Fruit fly (Drosophila melanogaster) whole organism, pupa: ENCODE data around the gene b6.

Source experiments
- CG13204 ChIP-seq: fragments of 200-800 bp; sonication (Bioruptor generic); optimal IDR thresholded peaks from 2 replicates; lab custom pipeline; 2018; ENCODE audit warnings: missing biosample characterization, mild to moderate bottlenecking, missing genetic modification characterization, moderate library complexity
- CG15710 ChIP-seq: fragments of 200-800 bp; sonication (Bioruptor generic); optimal IDR thresholded peaks from 2 replicates; lab custom pipeline; 2018; ENCODE audit warnings: missing biosample characterization, mild to moderate bottlenecking, missing genetic modification characterization, moderate library complexity
- CG32121 ChIP-seq: fragments of 200-800 bp; sonication (Bioruptor generic); IDR thresholded peaks from 2 replicates; pipeline ENCODE4 v1.3.6; 2022; ENCODE audit warnings: missing biosample characterization, missing genetic modification characterization
- CG34367 ChIP-seq: fragments of 200-800 bp; sonication (Bioruptor generic); optimal IDR thresholded peaks from 2 replicates; lab custom pipeline; 2018; ENCODE audit warnings: missing biosample characterization, mild to moderate bottlenecking, missing genetic modification characterization
- CG4496 ChIP-seq: fragments of 200-800 bp; sonication (Bioruptor generic); IDR thresholded peaks from 3 replicates; pipeline ENCODE4 v1.3.6; 2022; ENCODE audit warnings: missing biosample characterization, missing genetic modification characterization
- CG8301 ChIP-seq: fragments of 200-800 bp; sonication (Bioruptor generic); optimal IDR thresholded peaks from 2 replicates; lab custom pipeline; 2018; ENCODE audit warnings: missing biosample characterization, mild to moderate bottlenecking, missing genetic modification characterization
- D1 ChIP-seq: fragments of 200-800 bp; sonication (Bioruptor generic); optimal IDR thresholded peaks from 2 replicates; lab custom pipeline; 2018; ENCODE audit warnings: missing biosample characterization, mild to moderate bottlenecking, missing genetic modification characterization, moderate library complexity
- EcR ChIP-seq: fragments of 200-800 bp; sonication (Bioruptor generic); optimal IDR thresholded peaks from 3 replicates; lab custom pipeline; 2019; ENCODE audit warnings: missing biosample characterization, missing genetic modification characterization, mild to moderate bottlenecking, moderate library complexity, missing genetic modification reagents
- Ets98B ChIP-seq: fragments of 200-800 bp; sonication (Bioruptor generic); IDR thresholded peaks from 2 replicates; pipeline ENCODE4 v1.3.6; 2022; ENCODE audit warnings: missing biosample characterization, missing genetic modification characterization
- Pif1B ChIP-seq: fragments of 200-800 bp; sonication (Bioruptor generic); optimal IDR thresholded peaks from 3 replicates; lab custom pipeline; 2016; ENCODE audit warnings: missing biosample characterization, missing genetic modification characterization
- rn ChIP-seq: fragments of 200-800 bp; sonication (Bioruptor generic); IDR thresholded peaks from 2 replicates; pipeline ENCODE4 v1.3.6; 2022; ENCODE audit warnings: missing biosample characterization, missing genetic modification characterization

DNA sequence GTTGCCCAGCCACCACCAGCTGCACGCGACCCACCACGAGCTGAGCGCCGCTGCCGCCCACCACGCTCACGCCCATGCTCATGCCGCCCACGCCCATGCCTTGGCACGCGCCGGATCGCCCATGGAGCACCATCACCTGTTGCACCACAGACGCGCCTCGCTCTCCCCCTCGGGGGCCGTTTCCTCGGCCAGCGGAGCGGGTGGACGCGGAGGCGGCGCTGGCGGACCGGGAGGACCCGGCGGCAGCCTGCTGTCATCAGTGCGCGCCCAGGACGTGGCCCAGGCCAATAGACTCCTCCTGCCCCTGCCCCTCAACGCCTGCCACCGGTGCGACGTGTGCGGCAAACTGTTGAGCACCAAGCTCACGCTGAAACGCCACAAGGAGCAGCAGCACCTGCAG, 38.5 kb upstream of the b6 start:
- TF ChIP-seq EcR (GFP tag; lab: Kevin White, UChicago), result no peak
- no peak for TF ChIP-seq CG15710 (tag; lab: Kevin White, UChicago)
- TF ChIP-seq CG32121 (GFP tag; lab: Robert Waterston, UW), result no peak
- TF ChIP-seq Ets98B, result no peak
- TF ChIP-seq CG8301 (tag; lab: Kevin White, UChicago), result no peak
- TF ChIP-seq rn (GFP tag; lab: Robert Waterston, UW), result no peak
- no peak for TF ChIP-seq CG34367
- no peak for TF ChIP-seq CG13204 (GFP tag; lab: Kevin White, UChicago)
- TF ChIP-seq CG4496 (GFP tag; lab: Robert Waterston, UW), result no peak
- TF ChIP-seq Pif1B (GFP tag; lab: Kevin White, UChicago), result no peak
- no peak for TF ChIP-seq D1 (tag; lab: Kevin White, UChicago)
